Worm (Caenorhabditis elegans): ENCODE results near the gene npr-22.

Gene npr-22

DNA sequence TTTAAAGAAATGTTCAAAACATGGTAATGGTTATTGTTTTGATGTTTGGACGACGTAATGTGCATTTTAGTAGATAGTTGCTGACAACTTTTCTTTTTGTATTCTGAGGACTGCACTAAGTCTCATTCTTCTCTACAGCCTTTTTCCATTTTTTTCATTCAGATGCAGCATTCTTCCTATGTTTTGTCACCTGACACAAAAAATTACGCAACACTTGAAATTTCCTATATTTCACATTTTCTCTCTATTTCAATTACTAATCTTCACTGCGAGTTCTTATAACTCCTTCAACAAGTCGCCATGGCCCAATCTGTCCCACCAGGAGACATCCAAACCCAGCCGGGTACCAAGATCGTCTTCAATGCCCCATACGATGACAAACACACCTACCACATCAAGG is 11.9 kb downstream of the npr-22 start, which contains the start of gene Y59H11AM.1:
Y59H11AM.1 (plus strand) TSS at position 301 of the 400 bp plus-strand sequence.
- no peak for TF ChIP-seq drap-1 (GFP tag; optimal IDR thresholded peaks at IDR 0.05)
- TF ChIP-seq bed-3 (GFP tag; optimal IDR thresholded peaks at IDR 0.05) = no peak
- TF ChIP-seq ceh-43 (GFP tag; optimal IDR thresholded peaks at IDR 0.05) = no peak
- TF ChIP-seq pha-4 (tag; optimal IDR thresholded peaks at IDR 0.05) = no peak
- TF ChIP-seq nhr-237 (tag; optimal IDR thresholded peaks at IDR 0.05) = no peak
- TF ChIP-seq ceh-39 (tag; optimal IDR thresholded peaks at IDR 0.05) = no peak
- TF ChIP-seq unc-62 (GFP tag; optimal IDR thresholded peaks at IDR 0.05) = no peak
- TF ChIP-seq unc-39 (tag; optimal IDR thresholded peaks at IDR 0.05) = no peak
- TF ChIP-seq M03D4.4 (tag; optimal IDR thresholded peaks at IDR 0.05) = no peak
- TF ChIP-seq ceh-83 (GFP tag; optimal IDR thresholded peaks at IDR 0.05) = no peak
- no peak for TF ChIP-seq nhr-28 (tag; optimal IDR thresholded peaks at IDR 0.05)
- TF ChIP-seq snpc-4 (tag; optimal IDR thresholded peaks at IDR 0.05) = no peak
- TF ChIP-seq unc-120 (tag; optimal IDR thresholded peaks at IDR 0.05; ENCODE audit: poor library complexity, severe bottlenecking) = no peak
- TF ChIP-seq lin-32 (GFP tag; optimal IDR thresholded peaks at IDR 0.05) = no peak
- TF ChIP-seq lsy-2 (tag; optimal IDR thresholded peaks at IDR 0.05) = no peak
- TF ChIP-seq blmp-1 (tag; optimal IDR thresholded peaks at IDR 0.05) = no peak
- TF ChIP-seq zip-8 (tag; optimal IDR thresholded peaks at IDR 0.05) = no peak
- no peak for TF ChIP-seq ham-2 (GFP tag; optimal IDR thresholded peaks at IDR 0.05)
- TF ChIP-seq cnd-1 (tag; optimal IDR thresholded peaks at IDR 0.05) = no peak
- TF ChIP-seq tbx-8 (GFP tag; optimal IDR thresholded peaks at IDR 0.05) = no peak

DNA sequence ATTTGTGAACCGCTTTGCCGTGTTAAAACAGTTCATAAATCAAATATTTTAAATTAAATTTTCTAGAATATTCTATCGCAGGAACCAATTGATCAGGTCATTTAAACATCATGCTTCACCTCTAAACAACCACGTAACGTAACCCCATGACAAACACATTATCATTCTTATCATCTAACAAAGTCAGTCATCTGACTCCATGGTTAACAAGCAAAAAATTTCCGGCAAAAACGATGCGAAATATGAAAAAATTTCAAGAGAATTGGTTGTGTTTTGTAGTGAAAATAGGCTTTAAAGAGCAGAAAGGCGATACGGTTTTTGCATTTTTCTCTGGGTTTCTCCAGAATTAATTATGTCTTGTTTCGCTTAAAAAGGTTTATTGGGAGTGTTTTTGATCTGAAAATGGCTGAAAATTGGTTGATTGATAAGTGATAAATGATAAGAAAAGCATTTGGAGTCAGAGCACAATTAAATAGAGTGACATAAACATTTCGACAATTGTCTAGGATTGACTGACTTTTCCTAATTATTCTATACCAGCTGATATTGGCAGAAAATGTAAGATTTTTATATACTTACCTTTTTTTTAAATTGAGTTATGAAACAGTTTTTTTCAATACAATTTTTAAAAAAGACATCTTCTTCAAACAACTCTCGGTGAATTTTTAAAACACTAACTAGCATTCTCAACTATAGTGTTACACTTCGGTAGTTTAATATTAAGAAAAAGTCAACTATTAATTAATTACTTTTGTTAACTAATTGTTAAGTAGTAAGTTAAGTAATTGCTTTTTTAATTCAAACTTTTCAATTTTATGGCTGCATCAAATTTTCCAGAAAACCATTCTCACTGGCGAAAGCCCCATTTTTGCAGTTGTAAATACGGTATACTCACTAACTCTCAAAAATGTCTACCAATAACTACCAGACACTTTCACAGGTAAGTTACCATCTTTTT is 26.1 kb downstream of the npr-22 start, which contains the start of gene catp-7:
catp-7 (plus strand) TSS at position 908 of the 958 bp plus-strand sequence.
- no peak for TF ChIP-seq ceh-83 (GFP tag; optimal IDR thresholded peaks at IDR 0.05)
- TF ChIP-seq nhr-2 (tag; optimal IDR thresholded peaks at IDR 0.05) = no peak
- no peak for TF ChIP-seq ces-1 (GFP tag; optimal IDR thresholded peaks at IDR 0.05)
- no peak for TF ChIP-seq snpc-4 (tag; optimal IDR thresholded peaks at IDR 0.05)
- TF ChIP-seq cnd-1 (tag; optimal IDR thresholded peaks at IDR 0.05) = no peak
- TF ChIP-seq mab-5 (tag; optimal IDR thresholded peaks at IDR 0.05) = no peak
- no peak for TF ChIP-seq nhr-76 (tag; optimal IDR thresholded peaks at IDR 0.05)
- TF ChIP-seq lin-32 (GFP tag; optimal IDR thresholded peaks at IDR 0.05) = no peak
- no peak for TF ChIP-seq drap-1 (GFP tag; optimal IDR thresholded peaks at IDR 0.05)
- TF ChIP-seq unc-62 (GFP tag; optimal IDR thresholded peaks at IDR 0.05) = no peak
- TF ChIP-seq flh-1 (GFP tag; optimal IDR thresholded peaks at IDR 0.05) = no peak
- no peak for TF ChIP-seq lsy-2 (tag; optimal IDR thresholded peaks at IDR 0.05)
- TF ChIP-seq tbx-8 (GFP tag; optimal IDR thresholded peaks at IDR 0.05) = no peak
- TF ChIP-seq blmp-1 (tag; optimal IDR thresholded peaks at IDR 0.05) = no peak

DNA sequence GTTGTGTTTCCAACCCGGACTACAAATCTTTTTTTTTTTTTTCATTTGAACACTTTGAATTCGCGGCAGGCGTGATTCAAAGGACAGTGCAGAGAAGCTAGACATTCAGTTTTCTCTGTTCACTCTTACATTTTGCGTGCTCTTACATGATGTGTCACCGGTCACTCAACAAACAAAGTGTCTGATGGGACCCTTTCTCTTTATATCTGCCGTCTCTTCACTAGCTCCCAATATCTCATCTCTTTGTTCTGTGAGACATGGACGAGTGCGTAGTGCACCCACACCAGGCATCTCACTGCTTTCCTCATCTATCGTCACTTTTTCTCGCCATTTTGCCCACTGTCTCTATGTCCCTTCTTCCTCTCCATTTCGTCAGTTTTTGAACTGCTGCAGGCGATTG is 27.8 kb downstream of the npr-22 start:
- TF ChIP-seq pha-4 (tag; optimal IDR thresholded peaks at IDR 0.05) (no peak), drap-1 (GFP tag; optimal IDR thresholded peaks at IDR 0.05) (no peak), ham-2 (GFP tag; optimal IDR thresholded peaks at IDR 0.05) (no peak), mab-5 (tag; optimal IDR thresholded peaks at IDR 0.05) (no peak), nhr-12 (tag; optimal IDR thresholded peaks at IDR 0.05) (no peak), lin-13 (tag; optimal IDR thresholded peaks at IDR 0.05) (no peak), unc-39 (tag; optimal IDR thresholded peaks at IDR 0.05) (no peak), sptf-1 (tag; optimal IDR thresholded peaks at IDR 0.05) (no peak), tbx-8 (GFP tag; optimal IDR thresholded peaks at IDR 0.05) (no peak), nhr-237 (tag; optimal IDR thresholded peaks at IDR 0.05) (peak; percentile 26), nhr-76 (tag; optimal IDR thresholded peaks at IDR 0.05) (no peak), ceh-83 (GFP tag; optimal IDR thresholded peaks at IDR 0.05) (no peak), ceh-43 (GFP tag; optimal IDR thresholded peaks at IDR 0.05) (no peak), unc-62 (GFP tag; optimal IDR thresholded peaks at IDR 0.05) (peak; percentile 88), bed-3 (GFP tag; optimal IDR thresholded peaks at IDR 0.05) (no peak), lsy-2 (tag; optimal IDR thresholded peaks at IDR 0.05) (no peak), mep-1 (tag; optimal IDR thresholded peaks at IDR 0.05) (no peak), snpc-4 (tag; optimal IDR thresholded peaks at IDR 0.05) (no peak), flh-1 (GFP tag; optimal IDR thresholded peaks at IDR 0.05) (no peak), unc-120 (tag; optimal IDR thresholded peaks at IDR 0.05; ENCODE audit: poor library complexity, severe bottlenecking) (peak; percentile 44), ztf-11 (tag; optimal IDR thresholded peaks at IDR 0.05) (no peak), zip-8 (tag; optimal IDR thresholded peaks at IDR 0.05) (no peak), elt-3 (tag; optimal IDR thresholded peaks at IDR 0.05) (no peak), lin-32 (GFP tag; optimal IDR thresholded peaks at IDR 0.05) (no peak), mls-2 (tag; optimal IDR thresholded peaks at IDR 0.05) (no peak), M03D4.4 (tag; optimal IDR thresholded peaks at IDR 0.05) (no peak), elt-1 (tag; optimal IDR thresholded peaks at IDR 0.05; ENCODE audit: borderline replicate concordance, insufficient read depth) (no peak), ces-1 (GFP tag; optimal IDR thresholded peaks at IDR 0.05) (no peak), hlh-1 (tag; optimal IDR thresholded peaks at IDR 0.05) (peak; percentile 8), cnd-1 (tag; optimal IDR thresholded peaks at IDR 0.05) (no peak)
